Fruit fly (Drosophila melanogaster) whole organism, embryonic: ENCODE data around the gene Rab8.

Experiments used
- Atf6 ChIP-seq: fragments of 200-800 bp; sonication (Bioruptor generic); IDR thresholded peaks from 2 replicates; pipeline ENCODE4 v1.3.6; 2022; ENCODE audit warnings: missing biosample characterization, missing genetic modification characterization
- BEAF-32 ChIP-seq: fragments of 200-800 bp; sonication (Bioruptor generic); optimal IDR thresholded peaks from 3 replicates; lab custom pipeline; 2017; ENCODE audit warnings: missing biosample characterization, missing genetic modification characterization, mild to moderate bottlenecking, moderate library complexity, missing genetic modification reagents
- Blimp-1 ChIP-seq: fragments of 200-800 bp; sonication (Bioruptor generic); optimal IDR thresholded peaks from 3 replicates; lab custom pipeline; 2018; ENCODE audit warnings: missing biosample characterization, missing genetic modification characterization, mild to moderate bottlenecking, moderate library complexity, missing genetic modification reagents
- CG10147 ChIP-seq: fragments of 200-800 bp; sonication (Bioruptor generic); optimal IDR thresholded peaks from 2 replicates; lab custom pipeline; 2019; ENCODE audit warnings: missing biosample characterization, mild to moderate bottlenecking, missing genetic modification characterization, moderate library complexity
- CG10321 ChIP-seq: fragments of 200-800 bp; sonication (Bioruptor generic); IDR thresholded peaks from 2 replicates; pipeline ENCODE4 v1.3.6; 2022; ENCODE audit warnings: missing biosample characterization, missing genetic modification characterization
- CG10366 ChIP-seq: fragments of 200-800 bp; sonication (Bioruptor generic); IDR thresholded peaks from 2 replicates; pipeline ENCODE4 v1.3.6; 2022; ENCODE audit warnings: missing biosample characterization, missing genetic modification characterization
- CG11085 ChIP-seq: fragments of 200-800 bp; sonication (Bioruptor generic); IDR thresholded peaks from 2 replicates; pipeline ENCODE4 v1.3.6; 2022; ENCODE audit warnings: missing biosample characterization, missing genetic modification characterization
- CG13424 ChIP-seq: fragments of 200-800 bp; sonication (Bioruptor generic); optimal IDR thresholded peaks from 2 replicates; lab custom pipeline; 2019; ENCODE audit warnings: missing biosample characterization, mild to moderate bottlenecking, missing genetic modification characterization, moderate library complexity
- CG1603 ChIP-seq: fragments of 200-800 bp; sonication (Bioruptor generic); optimal IDR thresholded peaks from 2 replicates; lab custom pipeline; 2019; ENCODE audit warnings: missing biosample characterization, mild to moderate bottlenecking, missing genetic modification characterization, moderate library complexity
- CG17361 ChIP-seq: fragments of 200-800 bp; sonication (Bioruptor generic); IDR thresholded peaks from 3 replicates; pipeline ENCODE4 v1.3.6; 2022; ENCODE audit warnings: missing biosample characterization, missing genetic modification characterization
- CG31441 ChIP-seq: fragments of 200-800 bp; sonication (Bioruptor generic); IDR thresholded peaks from 2 replicates; pipeline ENCODE4 v1.3.6; 2022; ENCODE audit warnings: missing biosample characterization, missing genetic modification characterization
- CG4282 ChIP-seq: fragments of 200-800 bp; sonication (Bioruptor generic); optimal IDR thresholded peaks from 2 replicates; lab custom pipeline; 2016; ENCODE audit warnings: missing biosample characterization, missing genetic modification characterization
- CG4404 ChIP-seq: fragments of 200-800 bp; sonication (Bioruptor generic); IDR thresholded peaks from 2 replicates; pipeline ENCODE4 v1.3.6; 2022; ENCODE audit warnings: missing biosample characterization, missing genetic modification characterization
- CG5953 ChIP-seq: fragments of 200-800 bp; sonication (Bioruptor generic); IDR thresholded peaks from 2 replicates; pipeline ENCODE4 v1.3.6; 2022; ENCODE audit warnings: missing biosample characterization, missing genetic modification characterization
- CG6765 ChIP-seq: fragments of 200-800 bp; sonication (Bioruptor generic); optimal IDR thresholded peaks from 3 replicates; lab custom pipeline; 2017; ENCODE audit warnings: missing biosample characterization, mild to moderate bottlenecking, missing genetic modification characterization
- CG6813 ChIP-seq: fragments of 200-800 bp; sonication (Bioruptor generic); optimal IDR thresholded peaks from 2 replicates; lab custom pipeline; 2017; ENCODE audit warnings: missing biosample characterization, missing genetic modification characterization, mild to moderate bottlenecking, moderate library complexity, missing genetic modification reagents
- CG6854 ChIP-seq: fragments of 200-800 bp; sonication (Bioruptor generic); optimal IDR thresholded peaks from 3 replicates; lab custom pipeline; 2017; ENCODE audit warnings: missing biosample characterization, mild to moderate bottlenecking, missing genetic modification characterization
- CG7372 ChIP-seq: fragments of 200-800 bp; sonication (Bioruptor generic); IDR thresholded peaks from 2 replicates; pipeline ENCODE4 v1.3.6; 2022; ENCODE audit warnings: missing biosample characterization, missing genetic modification characterization
- CkIIα-i1 ChIP-seq: fragments of 200-800 bp; sonication (Bioruptor generic); IDR thresholded peaks from 2 replicates; pipeline ENCODE4 v1.3.6; 2022; ENCODE audit warnings: missing biosample characterization, missing genetic modification characterization
- Dbx ChIP-seq: fragments of 200-800 bp; sonication (Bioruptor generic); IDR thresholded peaks from 3 replicates; pipeline ENCODE4 v1.3.6; 2022; ENCODE audit warnings: missing biosample characterization, missing genetic modification characterization
- Dek ChIP-seq: fragments of 200-800 bp; sonication (Bioruptor generic); optimal IDR thresholded peaks from 3 replicates; lab custom pipeline; 2019; ENCODE audit warnings: missing biosample characterization, mild to moderate bottlenecking, missing genetic modification characterization, moderate library complexity
- E2f2 ChIP-seq: fragments of 200-800 bp; sonication (Bioruptor generic); IDR thresholded peaks from 2 replicates; pipeline ENCODE4 v1.3.6; 2022; ENCODE audit warnings: missing biosample characterization, missing genetic modification characterization
- HmgD ChIP-seq: fragments of 200-800 bp; sonication (Bioruptor generic); optimal IDR thresholded peaks from 3 replicates; lab custom pipeline; 2016; ENCODE audit warnings: missing biosample characterization, missing genetic modification characterization
- MESR4 ChIP-seq: fragments of 200-800 bp; sonication (Bioruptor generic); optimal IDR thresholded peaks from 2 replicates; lab custom pipeline; 2018; ENCODE audit warnings: missing biosample characterization, mild to moderate bottlenecking, missing genetic modification characterization, moderate library complexity
- NC2α ChIP-seq: fragments of 200-800 bp; sonication (Bioruptor generic); optimal IDR thresholded peaks from 2 replicates; lab custom pipeline; 2016; ENCODE audit warnings: missing biosample characterization, missing genetic modification characterization
- NFAT ChIP-seq: fragments of 200-800 bp; sonication (Bioruptor generic); IDR thresholded peaks from 2 replicates; pipeline ENCODE4 v1.3.6; 2022; ENCODE audit warnings: missing biosample characterization, missing genetic modification characterization
- Nf-YC ChIP-seq: fragments of 200-800 bp; optimal IDR thresholded peaks from 3 replicates; lab custom pipeline; 2019; ENCODE audit warnings: missing biosample characterization, mild to moderate bottlenecking, missing genetic modification characterization, moderate library complexity
- PHDP ChIP-seq: fragments of 200-800 bp; sonication (Bioruptor generic); optimal IDR thresholded peaks from 3 replicates; lab custom pipeline; 2018; ENCODE audit warnings: missing biosample characterization, mild to moderate bottlenecking, missing genetic modification characterization, moderate library complexity
- Six4 ChIP-seq: fragments of 200-800 bp; sonication (Bioruptor generic); optimal IDR thresholded peaks from 2 replicates; lab custom pipeline; 2016; ENCODE audit warnings: missing biosample characterization, missing genetic modification characterization
- Sox102F ChIP-seq: fragments of 200-800 bp; sonication (Bioruptor generic); optimal IDR thresholded peaks from 2 replicates; lab custom pipeline; 2018; ENCODE audit warnings: missing biosample characterization, mild to moderate bottlenecking, missing genetic modification characterization, moderate library complexity
- Sry-β ChIP-seq: fragments of 200-800 bp; sonication (Bioruptor generic); optimal IDR thresholded peaks from 2 replicates; lab custom pipeline; 2018; ENCODE audit warnings: missing biosample characterization, mild to moderate bottlenecking, missing genetic modification characterization, moderate library complexity
- Taf1 ChIP-seq: fragments of 200-800 bp; sonication (Bioruptor generic); IDR thresholded peaks from 2 replicates; pipeline ENCODE4 v1.3.6; 2022; ENCODE audit warnings: missing biosample characterization, missing genetic modification characterization
- ab ChIP-seq: fragments of 200-800 bp; sonication (Bioruptor generic); optimal IDR thresholded peaks from 2 replicates; lab custom pipeline; 2016; ENCODE audit warnings: missing biosample characterization, missing genetic modification characterization
- bbx ChIP-seq: fragments of 200-800 bp; sonication (Bioruptor generic); IDR thresholded peaks from 2 replicates; pipeline ENCODE4 v1.3.6; 2022; ENCODE audit warnings: missing biosample characterization, missing genetic modification characterization; ENCODE audit not compliant: partially characterized antibody
- bowl ChIP-seq: fragments of 200-800 bp; sonication (Bioruptor generic); IDR thresholded peaks from 2 replicates; pipeline ENCODE4 v1.3.6; 2022; ENCODE audit warnings: missing biosample characterization, missing genetic modification characterization
- br ChIP-seq: fragments of >200 bp; optimal IDR thresholded peaks from 2 replicates; lab custom pipeline; 2017
- chm ChIP-seq: fragments of 200-800 bp; sonication (Bioruptor generic); IDR thresholded peaks from 2 replicates; pipeline ENCODE4 v1.3.6; 2022; ENCODE audit warnings: missing biosample characterization, missing genetic modification characterization
- crol ChIP-seq: fragments of 200-800 bp; sonication (Bioruptor generic); IDR thresholded peaks from 2 replicates; pipeline ENCODE4 v1.3.6; 2022; ENCODE audit warnings: missing biosample characterization, missing genetic modification characterization
- ewg ChIP-seq: fragments of 200-800 bp; sonication (Bioruptor generic); optimal IDR thresholded peaks from 3 replicates; lab custom pipeline; 2017; ENCODE audit warnings: mild to moderate bottlenecking, missing biosample characterization, missing genetic modification reagents, missing genetic modification characterization
- inv ChIP-seq: fragments of 200-800 bp; sonication (Bioruptor generic); IDR thresholded peaks from 2 replicates; pipeline ENCODE4 v1.3.6; 2022; ENCODE audit warnings: missing biosample characterization, missing genetic modification characterization; ENCODE audit not compliant: partially characterized antibody
- kah ChIP-seq: fragments of 200-800 bp; sonication (Bioruptor generic); optimal IDR thresholded peaks from 2 replicates; lab custom pipeline; 2018; ENCODE audit warnings: missing biosample characterization, mild to moderate bottlenecking, missing genetic modification characterization
- lab ChIP-seq: fragments of 200-800 bp; sonication (Bioruptor generic); optimal IDR thresholded peaks from 3 replicates; lab custom pipeline; 2017; ENCODE audit warnings: missing biosample characterization, missing genetic modification characterization, mild to moderate bottlenecking, moderate library complexity, missing genetic modification reagents
- mirr ChIP-seq: fragments of 200-800 bp; sonication (Bioruptor generic); optimal IDR thresholded peaks from 3 replicates; lab custom pipeline; 2018; ENCODE audit warnings: missing biosample characterization, mild to moderate bottlenecking, missing genetic modification characterization
- org-1 ChIP-seq: fragments of 200-800 bp; sonication (Bioruptor generic); optimal IDR thresholded peaks from 2 replicates; lab custom pipeline; 2017; ENCODE audit warnings: missing biosample characterization, missing genetic modification characterization
- pum ChIP-seq: fragments of 200-800 bp; sonication (Bioruptor generic); optimal IDR thresholded peaks from 2 replicates; lab custom pipeline; 2016; ENCODE audit warnings: missing biosample characterization, missing genetic modification characterization
- salm ChIP-seq: fragments of 200-800 bp; sonication (Bioruptor generic); optimal IDR thresholded peaks from 2 replicates; lab custom pipeline; 2018; ENCODE audit warnings: missing biosample characterization, mild to moderate bottlenecking, missing genetic modification characterization
- seq ChIP-seq: fragments of 200-800 bp; sonication (Bioruptor generic); IDR thresholded peaks from 2 replicates; pipeline ENCODE4 v1.3.6; 2022; ENCODE audit warnings: missing biosample characterization, missing genetic modification characterization
- sna ChIP-seq: fragments of 200-800 bp; sonication (Bioruptor generic); IDR thresholded peaks from 2 replicates; pipeline ENCODE4 v1.3.6; 2022; ENCODE audit warnings: missing biosample characterization, missing genetic modification characterization; ENCODE audit not compliant: partially characterized antibody
- z ChIP-seq: fragments of 200-800 bp; sonication (Bioruptor generic); IDR thresholded peaks from 3 replicates; pipeline ENCODE4 v1.3.6; 2022; ENCODE audit warnings: missing biosample characterization, missing genetic modification characterization

Rab8 gene

dm6 chr3L:19818701-19819100 lies 52.2 kb downstream of the Rab8 start (continued):
- TF ChIP-seq Taf1 (GFP tag; lab: Robert Waterston, UW) (no peak), Blimp-1 (GFP tag; lab: Kevin White, UChicago) (no peak), bbx (no peak), inv (GFP tag; lab: Robert Waterston, UW) (peak; percentile 14; the same call in 1 of the 2 replicates), MESR4 (GFP tag; lab: Kevin White, UChicago) (peak; percentile 28), org-1 (no peak), CG6854 (no peak), pum (GFP tag; lab: Kevin White, UChicago) (no peak), ewg (GFP tag; lab: Kevin White, UChicago) (peak; percentile 92), seq (GFP tag; lab: Robert Waterston, UW) (peak; percentile 28; the same call in 1 of the 2 replicates), NFAT (0 out of 2 replicates have a peak, but pooled peaks have one; percentile 10), crol (GFP tag; lab: Robert Waterston, UW) (peak; percentile 94), Atf6 (GFP tag; lab: Robert Waterston, UW) (no peak), CG10321 (GFP tag; lab: Robert Waterston, UW) (0 out of 2 replicates have a peak, but pooled peaks have one; percentile 14), CkIIα-i1 (GFP tag; lab: Robert Waterston, UW) (no peak), sna (GFP tag; lab: Robert Waterston, UW) (no peak), E2f2 (GFP tag; lab: Robert Waterston, UW) (peak; percentile 23; the same call in 1 of the 2 replicates), CG5953 (GFP tag; lab: Robert Waterston, UW) (no peak), CG10366 (GFP tag; lab: Robert Waterston, UW) (no peak), Six4 (no peak), bowl (GFP tag; lab: Robert Waterston, UW) (no peak), z (GFP tag; lab: Robert Waterston, UW) (no peak), CG6813 (GFP tag; lab: Kevin White, UChicago) (no peak), Dek (tag; lab: Kevin White, UChicago) (no peak)

DNA sequence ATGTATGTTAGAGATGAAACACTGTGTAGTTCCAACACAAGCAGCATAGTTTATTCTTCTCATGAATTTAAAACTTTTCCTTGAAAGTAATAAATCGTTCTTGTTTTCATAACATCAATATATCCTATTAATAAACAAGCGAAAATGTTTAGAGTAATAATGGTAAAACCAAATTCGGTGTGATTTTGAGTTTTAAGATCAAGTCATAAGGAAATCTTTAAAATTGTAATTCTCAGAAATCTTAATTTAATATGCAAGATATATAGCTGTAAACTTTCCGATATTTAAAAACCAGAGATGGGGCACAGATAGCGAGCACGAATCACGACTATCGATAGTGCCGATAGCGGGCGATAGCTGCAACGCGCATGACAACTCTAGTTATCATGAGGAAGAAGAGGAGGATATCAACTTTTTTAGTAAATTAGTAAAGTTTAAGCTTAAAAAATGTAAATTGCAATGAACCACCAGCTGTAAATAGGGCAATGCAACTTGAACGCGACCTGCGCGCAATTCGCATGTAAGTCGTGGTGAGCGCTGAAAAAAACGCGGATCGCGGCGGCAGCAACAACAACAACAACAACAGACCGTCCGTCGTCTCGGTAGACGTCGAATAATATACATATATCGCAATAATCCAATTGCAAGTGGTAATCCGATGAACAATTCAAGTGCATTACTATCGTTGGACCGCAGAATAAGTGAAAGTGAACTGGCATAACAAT lies 52.9 kb downstream of the Rab8 start, which contains the start of the genes Fibp and Deaf1:
TSS of gene Fibp (minus strand) at position 161 of the 725 bp plus-strand sequence.
TSS of gene Deaf1 (plus strand) at position 368 of the 725 bp plus-strand sequence.
- TF ChIP-seq CG6765 = no peak
- TF ChIP-seq CG4404 = peak; percentile 49; the same call in 1 of the 2 replicates
- peak; percentile 62 for TF ChIP-seq CG11085
- peak; percentile 39 for TF ChIP-seq CG4282
- peak; percentile 83 for TF ChIP-seq CG13424 (tag; lab: Kevin White, UChicago)
- no peak for TF ChIP-seq chm (GFP tag; lab: Robert Waterston, UW)
- peak; percentile 59 for TF ChIP-seq CG7372
- TF ChIP-seq NC2α (GFP tag; lab: Kevin White, UChicago) = peak; percentile 40
- peak; percentile 68 for TF ChIP-seq PHDP (tag; lab: Kevin White, UChicago)
- peak; percentile 70 for TF ChIP-seq CG31441 (GFP tag; lab: Robert Waterston, UW)
- peak; percentile 84 for TF ChIP-seq HmgD (GFP tag; lab: Kevin White, UChicago)
- peak; percentile 92 for TF ChIP-seq CG17361 (GFP tag; lab: Robert Waterston, UW)
- no peak for TF ChIP-seq salm (tag; lab: Kevin White, UChicago)
- TF ChIP-seq BEAF-32 (GFP tag; lab: Kevin White, UChicago) = peak; percentile 100
- TF ChIP-seq br (lab: Kevin White, UChicago) = no peak
- TF ChIP-seq Nf-YC (tag; lab: Kevin White, UChicago) = peak; percentile 75
- TF ChIP-seq Sox102F = no peak
- peak; percentile 87 for TF ChIP-seq Dbx
- peak; percentile 54 for TF ChIP-seq mirr (GFP tag; lab: Kevin White, UChicago)
- no peak for TF ChIP-seq kah (GFP tag; lab: Kevin White, UChicago)
- peak; percentile 52 for TF ChIP-seq ab
- TF ChIP-seq CG1603 = peak; percentile 43
- peak; percentile 74 for TF ChIP-seq CG10147 (GFP tag; lab: Kevin White, UChicago)
- TF ChIP-seq lab (GFP tag; lab: Kevin White, UChicago) = peak; percentile 64
- TF ChIP-seq Sry-β (GFP tag; lab: Kevin White, UChicago) = peak; percentile 38
